Worm (Caenorhabditis elegans): Measurements from ENCODE around the gene C27C12.1.

The C27C12.1 gene

ce11 chrX:14841030-14841429 is 12.5 kb downstream of the C27C12.1 start (continued):
- TF ChIP-seq let-526 (GFP tag; IDR thresholded peaks at IDR 0.05) (no peak), C06A6.2 (GFP tag; conservative IDR thresholded peaks at IDR 0.05) (peak; percentile 52; the same call in 1 of the 2 replicates), Y95B8A.8 (GFP tag; IDR thresholded peaks at IDR 0.05) (no peak), nhr-90 (tag; optimal IDR thresholded peaks at IDR 0.05) (no peak)

ce11 chrX:14838339-14838738 is 15.2 kb downstream of the C27C12.1 start:
- TF ChIP-seq lin-54 (GFP tag; optimal IDR thresholded peaks at IDR 0.05) = no peak
- TF ChIP-seq ets-4 (GFP tag; optimal IDR thresholded peaks at IDR 0.05) = no peak
- TF ChIP-seq hrde-1 (tag; optimal IDR thresholded peaks at IDR 0.05; ENCODE audit: borderline replicate concordance) = no peak

ce11 chrX:14831531-14831930 is 22.0 kb downstream of the C27C12.1 start, which contains the start of gene dpf-2:
Gene dpf-2, plus strand, starts transcription at chrX:14831831.
- TF ChIP-seq bed-2 (GFP tag; IDR thresholded peaks at IDR 0.05) (no peak), Y79H2A.3 (GFP tag; conservative IDR thresholded peaks at IDR 0.05) (no peak), F49E8.2 (tag; optimal IDR thresholded peaks at IDR 0.05; ENCODE audit: insufficient read depth) (no peak), rcor-1 (GFP tag; IDR thresholded peaks at IDR 0.05) (no peak), lag-1 (GFP tag; IDR thresholded peaks at IDR 0.05) (no peak), madf-8 (GFP tag; conservative IDR thresholded peaks at IDR 0.05) (no peak), unc-130 (GFP tag; optimal IDR thresholded peaks at IDR 0.05) (no peak), mcd-1 (GFP tag; IDR thresholded peaks at IDR 0.05) (no peak), tbx-9 (tag; optimal IDR thresholded peaks at IDR 0.05; ENCODE audit: borderline replicate concordance) (no peak), hmg-20 (GFP tag; IDR thresholded peaks at IDR 0.05) (no peak)

ce11 chrX:14828766-14829165 is 24.8 kb downstream of the C27C12.1 start:
- no peak for TF ChIP-seq D2030.7 (GFP tag; IDR thresholded peaks at IDR 0.05)
- no peak for TF ChIP-seq somi-1 (GFP tag; optimal IDR thresholded peaks at IDR 0.05)
- no peak for TF ChIP-seq ets-4 (GFP tag; optimal IDR thresholded peaks at IDR 0.05)
- no peak for TF ChIP-seq aptf-3 (GFP tag; IDR thresholded peaks at IDR 0.05)
- no peak for TF ChIP-seq hsf-1 (GFP tag; IDR thresholded peaks at IDR 0.05)
- TF ChIP-seq ama-1 (optimal IDR thresholded peaks at IDR 0.05) = no peak
- TF ChIP-seq ama-1 (GFP tag; optimal IDR thresholded peaks at IDR 0.05) = no peak
- no peak for TF ChIP-seq lir-1 (GFP tag; conservative IDR thresholded peaks at IDR 0.05)
- TF ChIP-seq die-1 (tag; optimal IDR thresholded peaks at IDR 0.05) = no peak
- TF ChIP-seq mes-4 (tag; optimal IDR thresholded peaks at IDR 0.05) = no peak

- TF ChIP-seq Y95B8A.8 (GFP tag; IDR thresholded peaks at IDR 0.05) (no peak), lin-26 (GFP tag; IDR thresholded peaks at IDR 0.05) (peak; percentile 57; the same call in 1 of the 2 replicates), Y67H2A.10 (GFP tag; conservative IDR thresholded peaks at IDR 0.05) (no peak), egl-44 (GFP tag; IDR thresholded peaks at IDR 0.05) (no peak), cebp-2 (GFP tag; IDR thresholded peaks at IDR 0.05) (no peak), fkh-3 (tag; optimal IDR thresholded peaks at IDR 0.05) (no peak), hsf-1 (GFP tag; IDR thresholded peaks at IDR 0.05) (no peak), hlh-26 (GFP tag; conservative IDR thresholded peaks at IDR 0.05) (no peak), B0019.2 (GFP tag; conservative IDR thresholded peaks at IDR 0.05) (no peak), C17E4.6 (GFP tag; IDR thresholded peaks at IDR 0.05) (no peak), ztf-22 (GFP tag; optimal IDR thresholded peaks at IDR 0.05) (no peak), aptf-2 (GFP tag; conservative IDR thresholded peaks at IDR 0.05) (no peak), cebp-1 (GFP tag; IDR thresholded peaks at IDR 0.05) (no peak), cebp-1 (tag; optimal IDR thresholded peaks at IDR 0.05) (peak; percentile 73), ceh-100 (GFP tag; IDR thresholded peaks at IDR 0.05) (no peak), K11D2.4 (GFP tag; IDR thresholded peaks at IDR 0.05) (0 out of 2 replicates have a peak, but pooled peaks have one; percentile 23), madf-8 (GFP tag; conservative IDR thresholded peaks at IDR 0.05) (no peak), ztf-3 (GFP tag; optimal IDR thresholded peaks at IDR 0.05) (no peak), nhr-90 (tag; optimal IDR thresholded peaks at IDR 0.05) (no peak), F57A8.1 (GFP tag; optimal IDR thresholded peaks at IDR 0.05) (no peak), snpc-1.1 (tag; optimal IDR thresholded peaks at IDR 0.05; ENCODE audit: insufficient read depth) (no peak)
Measured at ce11 chrX:14824490-14825050, 29.0 kb downstream of the C27C12.1 start, which contains the start of gene mbk-1. Gene mbk-1, minus strand, starts transcription at chrX:14824540.
